Fruit fly (Drosophila melanogaster): ENCODE measurements around the gene Patr-1.

Patr-1 gene

dm6 chr3R:17007336-17007735 lies 36.0 kb upstream of the Patr-1 start:
- TF ChIP-seq OdsH (GFP tag; optimal IDR thresholded peaks at IDR 0.05) (no peak), foxo (GFP tag; optimal IDR thresholded peaks at IDR 0.05) (no peak), HLH106 (tag; optimal IDR thresholded peaks at IDR 0.05) (no peak), CG32264 (GFP tag; optimal IDR thresholded peaks at IDR 0.05) (no peak), woc (GFP tag; optimal IDR thresholded peaks at IDR 0.05) (no peak), Rel (GFP tag; optimal IDR thresholded peaks at IDR 0.05) (no peak), Rel (tag; optimal IDR thresholded peaks at IDR 0.05) (no peak)

dm6 chr3R:17008018-17008674 lies 35.2 kb upstream of the Patr-1 start, which contains the start of gene CG8907:
TSS of gene CG8907 (plus strand) at chr3R:17008269.
- TF ChIP-seq CG32264 (GFP tag; optimal IDR thresholded peaks at IDR 0.05) (no peak), Hr83 (GFP tag; optimal IDR thresholded peaks at IDR 0.05; ENCODE audit: poor library complexity, severe bottlenecking) (no peak), HLH106 (tag; optimal IDR thresholded peaks at IDR 0.05) (no peak), CG9705 (GFP tag; optimal IDR thresholded peaks at IDR 0.05) (no peak), ey (GFP tag; optimal IDR thresholded peaks at IDR 0.05) (no peak), Sp1 (GFP tag; optimal IDR thresholded peaks at IDR 0.05) (no peak), OdsH (GFP tag; optimal IDR thresholded peaks at IDR 0.05) (no peak), Dfd (GFP tag; optimal IDR thresholded peaks at IDR 0.05) (no peak), foxo (GFP tag; optimal IDR thresholded peaks at IDR 0.05) (no peak), lola (GFP tag; optimal IDR thresholded peaks at IDR 0.05) (no peak), sv (GFP tag; optimal IDR thresholded peaks at IDR 0.05) (no peak), Hnf4 (GFP tag; optimal IDR thresholded peaks at IDR 0.05) (no peak), sage (GFP tag; optimal IDR thresholded peaks at IDR 0.05) (no peak), h (GFP tag; optimal IDR thresholded peaks at IDR 0.05) (peak; percentile 74), brk (GFP tag; optimal IDR thresholded peaks at IDR 0.05) (no peak), rgr (GFP tag; optimal IDR thresholded peaks at IDR 0.05) (no peak), Abd-B (GFP tag; optimal IDR thresholded peaks at IDR 0.05) (no peak), fru (GFP tag; optimal IDR thresholded peaks at IDR 0.05) (peak; percentile 27), Myc (optimal IDR thresholded peaks at IDR 0.05) (no peak), Rel (GFP tag; optimal IDR thresholded peaks at IDR 0.05) (no peak), Rel (tag; optimal IDR thresholded peaks at IDR 0.05) (peak; percentile 7), Vsx2 (GFP tag; optimal IDR thresholded peaks at IDR 0.05; ENCODE audit: partially characterized antibody) (peak; percentile 27), Jra (GFP tag; optimal IDR thresholded peaks at IDR 0.05) (no peak)

dm6 chr3R:17008675-17009022 lies 34.7 kb upstream of the Patr-1 start:
- TF ChIP-seq dmrt93B (GFP tag; optimal IDR thresholded peaks at IDR 0.05) (no peak), sage (GFP tag; optimal IDR thresholded peaks at IDR 0.05) (no peak), tai (GFP tag; optimal IDR thresholded peaks at IDR 0.05) (no peak), fru (GFP tag; optimal IDR thresholded peaks at IDR 0.05) (no peak), Rel (GFP tag; optimal IDR thresholded peaks at IDR 0.05) (no peak), Rel (tag; optimal IDR thresholded peaks at IDR 0.05) (no peak)

dm6 chr3R:17014276-17014675 lies 29.1 kb upstream of the Patr-1 start, which contains the start of gene Pxd:
TSS of gene Pxd (plus strand) at chr3R:17014576.
- TF ChIP-seq Sp1 (GFP tag; optimal IDR thresholded peaks at IDR 0.05) (no peak), HLH106 (tag; optimal IDR thresholded peaks at IDR 0.05) (no peak), Mio (GFP tag; optimal IDR thresholded peaks at IDR 0.05) (no peak), rgr (GFP tag; optimal IDR thresholded peaks at IDR 0.05) (no peak), GATAd (GFP tag; optimal IDR thresholded peaks at IDR 0.05) (no peak), sv (GFP tag; optimal IDR thresholded peaks at IDR 0.05) (no peak), dmrt93B (GFP tag; optimal IDR thresholded peaks at IDR 0.05) (no peak), dsf (GFP tag; optimal IDR thresholded peaks at IDR 0.05; ENCODE audit: borderline replicate concordance) (no peak), Hr83 (GFP tag; optimal IDR thresholded peaks at IDR 0.05; ENCODE audit: poor library complexity, severe bottlenecking) (no peak), br (GFP tag; optimal IDR thresholded peaks at IDR 0.05) (no peak)

- TF ChIP-seq lola (GFP tag; optimal IDR thresholded peaks at IDR 0.05) (no peak), Hr78 (GFP tag; optimal IDR thresholded peaks at IDR 0.05) (no peak), pan (optimal IDR thresholded peaks at IDR 0.05) (no peak)
Observed at dm6 chr3R:17016193-17016592, 27.2 kb upstream of the Patr-1 start.

Measured in whole organism, wandering third instar larva.